Worm (Caenorhabditis elegans): Measurements from ENCODE around the gene C25G4.3.

DNA sequence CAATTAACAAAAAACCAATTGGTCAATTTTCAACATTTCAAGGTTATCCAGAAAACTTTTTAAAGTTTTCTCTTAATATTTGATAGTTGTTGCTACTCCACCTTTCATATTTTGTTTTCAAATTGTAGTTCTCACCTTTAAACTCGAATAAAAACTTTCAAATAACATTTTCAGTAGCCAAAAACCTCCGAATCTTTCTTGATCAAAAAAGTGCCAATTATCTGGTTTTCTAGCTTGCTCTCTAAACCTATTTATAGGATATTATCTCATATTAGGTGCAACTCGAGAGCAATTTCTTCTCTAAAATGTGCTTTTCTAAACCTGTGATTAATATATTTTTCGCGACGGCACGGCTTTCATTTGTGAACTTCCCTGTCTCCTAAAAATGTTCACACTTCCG, 41.5 kb upstream of the C25G4.3 start, which contains the start of gene sru-26:
- TF ChIP-seq daf-12 (tag; optimal IDR thresholded peaks at IDR 0.05) (no peak), nhr-237 (tag; optimal IDR thresholded peaks at IDR 0.05) (no peak), ztf-7 (tag; optimal IDR thresholded peaks at IDR 0.05) (no peak), mep-1 (tag; optimal IDR thresholded peaks at IDR 0.05) (no peak), lsy-2 (tag; optimal IDR thresholded peaks at IDR 0.05) (no peak), unc-39 (tag; optimal IDR thresholded peaks at IDR 0.05) (no peak), ztf-11 (tag; optimal IDR thresholded peaks at IDR 0.05) (no peak), unc-62 (GFP tag; optimal IDR thresholded peaks at IDR 0.05 in 1 of 2) (no peak), unc-62 (tag; optimal IDR thresholded peaks at IDR 0.05) (no peak), pqm-1 (tag; optimal IDR thresholded peaks at IDR 0.05) (no peak), nhr-11 (tag; optimal IDR thresholded peaks at IDR 0.05) (no peak), attf-4 (tag; optimal IDR thresholded peaks at IDR 0.05) (no peak), aha-1 (tag) (no peak), nhr-77 (tag; optimal IDR thresholded peaks at IDR 0.05) (no peak)
